Worm (Caenorhabditis elegans): Measurements from ENCODE around the gene Y43B11AR.3.

DNA sequence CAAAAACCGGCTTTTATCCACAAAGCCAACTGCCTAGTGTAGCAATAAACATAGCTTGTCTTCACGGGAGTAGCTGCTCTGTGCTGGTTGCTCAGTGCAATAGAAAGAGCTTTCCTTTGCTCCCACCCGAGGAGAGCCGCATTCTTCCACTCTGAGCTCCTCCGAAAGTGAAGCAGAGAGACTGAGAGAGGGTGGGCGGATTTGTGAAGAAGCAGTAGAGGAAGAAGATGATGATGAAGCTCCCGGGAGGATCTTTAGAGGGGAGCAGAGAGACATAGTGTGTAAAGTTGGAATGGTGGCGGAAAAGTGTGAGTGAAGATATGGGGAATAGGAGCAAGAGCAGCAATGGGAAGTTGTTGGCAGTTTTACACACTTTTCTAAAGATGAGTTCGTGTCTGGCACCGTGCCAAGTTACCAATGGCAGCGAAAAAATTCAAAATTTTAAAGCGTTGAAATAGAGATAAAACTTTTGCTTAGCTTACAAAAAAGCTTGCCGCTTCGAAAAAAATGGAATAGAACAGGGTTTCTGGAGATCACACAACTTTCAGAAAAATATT is 15.1 kb upstream of the Y43B11AR.3 start, which contains the start of gene ZC477.4:
- TF ChIP-seq flt-1 (GFP tag; IDR thresholded peaks at IDR 0.05) (no peak), cog-1 (tag; optimal IDR thresholded peaks at IDR 0.05) (no peak)
